Worm (Caenorhabditis elegans) whole organism, L4 larva: ENCODE results near the gene clec-139.
A peak's percentile ranks its signal among the peaks of the same experiment; 100 is the strongest.

Experiments
- D1046.2 ChIP-seq: fragments of 200-800 bp; sonication (Bioruptor generic); IDR thresholded peaks from 2 replicates; pipeline ENCODE4 v1.3.6; 2022; ENCODE audit warnings: missing genetic modification characterization, missing compliant biosample characterization
- F49E8.2 ChIP-seq: sonication (generic microtip); optimal IDR thresholded peaks from 2 replicates; lab custom pipeline; 2016; ENCODE audit warnings: missing compliant biosample characterization, mild to moderate bottlenecking, missing genetic modification characterization, borderline replicate concordance
- Y48G9A.11 ChIP-seq: fragments of 200-800 bp; sonication (Bioruptor generic); IDR thresholded peaks from 2 replicates; pipeline ENCODE4 v1.3.6; 2022; ENCODE audit warnings: missing genetic modification reagents, missing genetic modification characterization, missing compliant biosample characterization
- Y5F2A.4 ChIP-seq: fragments of 200-800 bp; sonication (Bioruptor generic); optimal IDR thresholded peaks from 2 replicates; lab custom pipeline; 2018; ENCODE audit warnings: mild to moderate bottlenecking, missing genetic modification characterization, missing compliant biosample characterization
- ZK337.2 ChIP-seq: fragments of 200-800 bp; sonication (Bioruptor generic); IDR thresholded peaks from 2 replicates; pipeline ENCODE4 v1.3.6; 2022; ENCODE audit warnings: missing genetic modification reagents, missing genetic modification characterization, missing compliant biosample characterization
- ama-1 ChIP-seq: fragments of 150-350 bp; optimal IDR thresholded peaks from 2 replicates; lab custom pipeline; 2014; ENCODE audit warnings: inconsistent platforms, mixed read lengths
- arid-1 ChIP-seq: fragments of 200-800 bp; sonication (Bioruptor generic); conservative IDR thresholded peaks from 2 replicates; pipeline ENCODE4 v1.3.6; 2022; ENCODE audit warnings: missing genetic modification reagents, missing genetic modification characterization, missing compliant biosample characterization
- attf-4 ChIP-seq: sonication (generic microtip); optimal IDR thresholded peaks from 3 replicates; lab custom pipeline; 2017; ENCODE audit warnings: missing biosample characterization, missing genetic modification characterization
- ceh-20 ChIP-seq: fragments of 200-800 bp; sonication (Bioruptor generic); IDR thresholded peaks from 2 replicates; pipeline ENCODE4 v1.3.6; 2022; ENCODE audit warnings: missing genetic modification reagents, missing genetic modification characterization, missing compliant biosample characterization
- ceh-28 ChIP-seq: fragments of 150-350 bp; optimal IDR thresholded peaks from 2 replicates; lab custom pipeline; 2014; ENCODE audit warnings: missing biosample characterization, missing genetic modification reagents, missing genetic modification characterization
- ceh-44 ChIP-seq: fragments of 200-800 bp; sonication (Bioruptor generic); IDR thresholded peaks from 2 replicates; pipeline ENCODE4 v1.3.6; 2022; ENCODE audit warnings: missing genetic modification reagents, missing genetic modification characterization, missing compliant biosample characterization
- ceh-62 ChIP-seq: sonication (generic microtip); optimal IDR thresholded peaks from 2 replicates; lab custom pipeline; 2017; ENCODE audit warnings: missing biosample characterization, missing genetic modification characterization
- ctbp-1 ChIP-seq: fragments of 200-800 bp; sonication (Bioruptor generic); IDR thresholded peaks from 2 replicates; pipeline ENCODE4 v1.3.6; 2022; ENCODE audit warnings: missing genetic modification reagents, missing genetic modification characterization, missing compliant biosample characterization
- daf-16 ChIP-seq, 3 experiments: sonication (generic microtip); optimal IDR thresholded peaks; 2 replicates each; lab custom pipeline; 2016 to 2017; ENCODE audit warnings: missing genetic modification characterization in 3 of 3, missing genetic modification reagents in 3 of 3, mild to moderate bottlenecking in 2 of 3, missing compliant biosample characterization in 2 of 3, missing biosample characterization in 1 of 3, moderate library complexity in 1 of 3
- daf-8 ChIP-seq: fragments of 200-800 bp; sonication (Bioruptor generic); IDR thresholded peaks from 2 replicates; pipeline ENCODE4 v1.3.6; 2022; ENCODE audit warnings: missing genetic modification characterization, missing compliant biosample characterization
- dve-1 ChIP-seq: sonication (generic microtip); optimal IDR thresholded peaks from 2 replicates; lab custom pipeline; 2017; ENCODE audit warnings: antibody characterized with exemption, mild to moderate bottlenecking, missing genetic modification characterization, missing compliant biosample characterization; ENCODE audit not compliant: insufficient read depth
- egl-27 ChIP-seq: sonication (generic microtip); optimal IDR thresholded peaks from 3 replicates; lab custom pipeline; 2017; ENCODE audit warnings: missing biosample characterization, missing genetic modification reagents, missing genetic modification characterization
- egl-43 ChIP-seq: fragments of 200-800 bp; sonication (Bioruptor generic); IDR thresholded peaks from 2 replicates; pipeline ENCODE4 v1.3.6; 2022; ENCODE audit warnings: missing genetic modification reagents, missing genetic modification characterization, missing compliant biosample characterization
- fos-1 ChIP-seq: fragments of 150-350 bp; optimal IDR thresholded peaks from 2 replicates; lab custom pipeline; 2014; ENCODE audit warnings: missing biosample characterization, missing genetic modification characterization
- hlh-11 ChIP-seq: fragments of 200-800 bp; sonication (Bioruptor generic); optimal IDR thresholded peaks from 2 replicates; lab custom pipeline; 2018; ENCODE audit warnings: mild to moderate bottlenecking, missing genetic modification characterization, missing compliant biosample characterization
- jun-1 ChIP-seq: fragments of 150-350 bp; optimal IDR thresholded peaks from 2 replicates; lab custom pipeline; 2014; ENCODE audit warnings: missing biosample characterization, missing genetic modification reagents, missing genetic modification characterization
- lim-7 ChIP-seq: fragments of 200-800 bp; sonication (Bioruptor generic); IDR thresholded peaks from 2 replicates; pipeline ENCODE4 v1.3.6; 2022; ENCODE audit warnings: missing genetic modification characterization, missing compliant biosample characterization
- lin-1 ChIP-seq: fragments of 200-800 bp; sonication (Bioruptor generic); IDR thresholded peaks from 2 replicates; pipeline ENCODE4 v1.3.6; 2022; ENCODE audit warnings: missing genetic modification reagents, missing genetic modification characterization, missing compliant biosample characterization
- lin-15B ChIP-seq: fragments of 150-350 bp; sonication (generic microtip); optimal IDR thresholded peaks from 3 replicates; lab custom pipeline; 2014; ENCODE audit warnings: missing biosample characterization, missing genetic modification characterization
- lin-38 ChIP-seq: fragments of 200-800 bp; sonication (Bioruptor generic); IDR thresholded peaks from 2 replicates; pipeline ENCODE4 v1.3.6; 2022; ENCODE audit warnings: missing genetic modification reagents, missing genetic modification characterization, missing compliant biosample characterization
- lir-3 ChIP-seq: sonication (generic microtip); optimal IDR thresholded peaks from 2 replicates; lab custom pipeline; 2016; ENCODE audit warnings: mild to moderate bottlenecking, missing genetic modification characterization, missing compliant biosample characterization
- mdl-1 ChIP-seq, 2 experiments: fragments of 150-350 bp in 1 of 2; sonication (generic microtip) in 1 of 2; optimal IDR thresholded peaks; 2 replicates each; lab custom pipeline; 2014 to 2017; ENCODE audit warnings: missing biosample characterization in 2 of 2, missing genetic modification characterization in 2 of 2
- mdt-29 ChIP-seq: fragments of 200-800 bp; sonication (Bioruptor generic); IDR thresholded peaks from 2 replicates; pipeline ENCODE4 v1.3.6; 2022; ENCODE audit warnings: missing genetic modification reagents, missing genetic modification characterization, missing compliant biosample characterization
- mxl-3 ChIP-seq: fragments of 200-800 bp; sonication (Bioruptor generic); optimal IDR thresholded peaks from 2 replicates; lab custom pipeline; 2018; ENCODE audit warnings: mild to moderate bottlenecking, missing genetic modification characterization, missing compliant biosample characterization
- nhr-11 ChIP-seq: fragments of 150-350 bp; optimal IDR thresholded peaks from 2 replicates; lab custom pipeline; 2014; ENCODE audit warnings: missing biosample characterization, missing genetic modification characterization
- nhr-111 ChIP-seq: fragments of 200-800 bp; sonication (Bioruptor generic); optimal IDR thresholded peaks from 2 replicates; lab custom pipeline; 2018; ENCODE audit warnings: mild to moderate bottlenecking, missing genetic modification characterization, missing compliant biosample characterization
- nhr-237 ChIP-seq: sonication (generic microtip); optimal IDR thresholded peaks from 2 replicates; lab custom pipeline; 2017; ENCODE audit warnings: missing biosample characterization, missing genetic modification characterization
- nhr-25 ChIP-seq: sonication (generic microtip); optimal IDR thresholded peaks from 2 replicates; lab custom pipeline; 2017; ENCODE audit warnings: missing genetic modification characterization, mild to moderate bottlenecking, missing compliant biosample characterization, antibody characterized with exemption, moderate library complexity, borderline replicate concordance; ENCODE audit not compliant: insufficient read depth
- nhr-42 ChIP-seq: fragments of 200-800 bp; sonication (Bioruptor generic); IDR thresholded peaks from 2 replicates; pipeline ENCODE4 v1.3.6; 2022; ENCODE audit warnings: missing genetic modification characterization, missing compliant biosample characterization
- nhr-6 ChIP-seq: fragments of 150-350 bp; optimal IDR thresholded peaks from 2 replicates; lab custom pipeline; 2014; ENCODE audit warnings: missing biosample characterization, missing genetic modification characterization
- nhr-76 ChIP-seq: fragments of 150-350 bp; optimal IDR thresholded peaks from 2 replicates; lab custom pipeline; 2014; ENCODE audit warnings: missing biosample characterization, missing genetic modification characterization
- nhr-77 ChIP-seq: fragments of 150-350 bp; optimal IDR thresholded peaks from 2 replicates; lab custom pipeline; 2014; ENCODE audit warnings: missing biosample characterization, missing genetic modification characterization
- pqm-1 ChIP-seq: sonication (generic microtip); optimal IDR thresholded peaks from 2 replicates; lab custom pipeline; 2017; ENCODE audit warnings: missing biosample characterization, missing genetic modification characterization
- saeg-2 ChIP-seq: fragments of 200-800 bp; sonication (Bioruptor generic); IDR thresholded peaks from 2 replicates; pipeline ENCODE4 v1.3.6; 2022; ENCODE audit warnings: missing genetic modification reagents, missing genetic modification characterization, missing compliant biosample characterization
- sdz-12 ChIP-seq: fragments of 200-800 bp; sonication (Bioruptor generic); optimal IDR thresholded peaks from 2 replicates; lab custom pipeline; 2018; ENCODE audit warnings: mild to moderate bottlenecking, missing genetic modification characterization, missing compliant biosample characterization
- set-16 ChIP-seq: fragments of 200-800 bp; sonication (Bioruptor generic); IDR thresholded peaks from 2 replicates; pipeline ENCODE4 v1.3.6; 2022; ENCODE audit warnings: missing genetic modification reagents, missing genetic modification characterization, missing compliant biosample characterization
- skn-1 ChIP-seq: fragments of 150-350 bp; optimal IDR thresholded peaks from 2 replicates; lab custom pipeline; 2014; ENCODE audit warnings: missing biosample characterization, missing genetic modification characterization
- snpc-4 ChIP-seq: fragments of 150-350 bp; optimal IDR thresholded peaks from 2 replicates; lab custom pipeline; 2014; ENCODE audit warnings: missing biosample characterization, missing genetic modification characterization
- spr-1 ChIP-seq: sonication (generic microtip); optimal IDR thresholded peaks from 2 replicates; lab custom pipeline; 2016; ENCODE audit warnings: mild to moderate bottlenecking, missing genetic modification characterization, missing compliant biosample characterization
- unc-130 ChIP-seq: sonication (generic microtip); optimal IDR thresholded peaks from 2 replicates; lab custom pipeline; 2016; ENCODE audit warnings: missing genetic modification reagents, missing genetic modification characterization, missing compliant biosample characterization
- unc-39 ChIP-seq: sonication (generic microtip); optimal IDR thresholded peaks from 2 replicates; lab custom pipeline; 2017; ENCODE audit warnings: missing biosample characterization, missing genetic modification characterization
- unc-62 ChIP-seq, 3 experiments: fragments of 150-350 bp in 1 of 3; sonication (generic microtip); optimal IDR thresholded peaks in 2 of 3; peaks in 1 of 3; 1 replicate in 1 of 3; 2 replicates in 2 of 3; lab custom pipeline; 2014 to 2017; ENCODE audit warnings: missing biosample characterization in 3 of 3, missing genetic modification characterization in 3 of 3, missing genetic modification reagents in 3 of 3, missing genotype in 1 of 3
- zag-1 ChIP-seq: fragments of 150-350 bp; optimal IDR thresholded peaks from 2 replicates; lab custom pipeline; 2014; ENCODE audit warnings: missing biosample characterization, missing genetic modification characterization
- zfp-2 ChIP-seq: sonication (generic microtip); optimal IDR thresholded peaks from 2 replicates; lab custom pipeline; 2016; ENCODE audit warnings: mild to moderate bottlenecking, missing genetic modification characterization, missing compliant biosample characterization
- zip-11 ChIP-seq: fragments of 200-800 bp; sonication (Bioruptor generic); IDR thresholded peaks from 2 replicates; pipeline ENCODE4 v1.3.6; 2022; ENCODE audit warnings: missing genetic modification characterization, missing compliant biosample characterization
- zip-2 ChIP-seq: fragments of 150-350 bp; optimal IDR thresholded peaks from 2 replicates; lab custom pipeline; 2014; ENCODE audit warnings: missing biosample characterization, missing genetic modification characterization
- ztf-11 ChIP-seq: fragments of 150-350 bp; optimal IDR thresholded peaks from 2 replicates; lab custom pipeline; 2014; ENCODE audit warnings: missing biosample characterization, missing genetic modification characterization
- ztf-7 ChIP-seq: fragments of 150-350 bp; optimal IDR thresholded peaks from 2 replicates; lab custom pipeline; 2014; ENCODE audit warnings: missing biosample characterization, missing genetic modification characterization

clec-139 gene

DNA sequence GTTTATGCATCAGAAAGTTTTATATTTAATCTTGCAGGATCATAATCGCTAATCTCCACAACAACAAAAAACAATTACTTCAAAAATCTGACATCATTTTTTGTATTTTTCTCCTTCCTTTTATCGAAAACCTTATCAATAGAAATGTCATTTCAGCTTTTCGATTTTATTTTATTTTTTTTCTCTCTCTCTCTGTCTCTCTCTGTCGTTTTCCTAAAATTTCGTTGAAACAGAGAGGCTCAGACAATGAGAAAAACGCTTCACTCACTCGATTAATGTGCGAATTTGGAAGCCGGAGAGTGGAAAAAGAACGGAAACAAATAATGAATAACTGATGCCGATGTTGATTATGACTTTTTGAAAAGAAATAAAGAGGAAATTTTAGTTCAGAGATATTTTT is 17.4 kb downstream of the clec-139 start (continued):
- TF ChIP-seq lin-1 (GFP tag; lab: Robert Waterston, UW), result no peak
- TF ChIP-seq nhr-111, result no peak
- TF ChIP-seq nhr-6 (tag; lab: Kevin White, UChicago), result peak; percentile 7
- no peak for TF ChIP-seq zag-1 (tag; lab: Kevin White, UChicago)
- no peak for TF ChIP-seq lin-38 (GFP tag; lab: Robert Waterston, UW)
- TF ChIP-seq ZK337.2 (GFP tag; lab: Robert Waterston, UW), result no peak
- TF ChIP-seq daf-8 (GFP tag; lab: Robert Waterston, UW), result no peak
- no peak for TF ChIP-seq ztf-7
- TF ChIP-seq zip-2, result no peak
- peak; percentile 83 for TF ChIP-seq dve-1 (tag; lab: Kevin White, UChicago)
- no peak for TF ChIP-seq Y5F2A.4 (GFP tag; lab: Kevin White, UChicago)
- no peak for TF ChIP-seq lin-15B (tag; lab: Kevin White, UChicago)
- TF ChIP-seq skn-1 (tag; lab: Kevin White, UChicago), result no peak
- peak; percentile 64 for TF ChIP-seq hlh-11 (tag; lab: Kevin White, UChicago)
- TF ChIP-seq egl-43 (GFP tag; lab: Robert Waterston, UW), result no peak
- no peak for TF ChIP-seq saeg-2 (GFP tag; lab: Robert Waterston, UW)
- peak in 1 of 2 experiments; percentile 61 for TF ChIP-seq unc-62 (GFP tag; optimal IDR thresholded peaks at IDR 0.05 in 1 of 2; lab: Kevin White, UChicago)
- TF ChIP-seq unc-62 (tag; optimal IDR thresholded peaks at IDR 0.05; lab: Kevin White, UChicago), result no peak
- TF ChIP-seq attf-4 (tag; lab: Kevin White, UChicago), result no peak
- TF ChIP-seq spr-1 (tag; lab: Kevin White, UChicago), result no peak
- no peak for TF ChIP-seq lim-7 (GFP tag; lab: Robert Waterston, UW)
- TF ChIP-seq egl-27 (tag; lab: Kevin White, UChicago), result no peak
- TF ChIP-seq ztf-11 (tag; lab: Kevin White, UChicago), result no peak
- no peak for TF ChIP-seq fos-1 (tag; lab: Kevin White, UChicago)
- no peak for TF ChIP-seq zfp-2 (tag; lab: Kevin White, UChicago)
- TF ChIP-seq snpc-4 (tag; lab: Kevin White, UChicago), result no peak
- no peak for TF ChIP-seq D1046.2 (GFP tag; lab: Robert Waterston, UW)
- no peak for TF ChIP-seq sdz-12
- TF ChIP-seq zip-11 (GFP tag; lab: Robert Waterston, UW), result no peak
- TF ChIP-seq unc-130 (GFP tag; lab: Kevin White, UChicago), result no peak
- no peak for TF ChIP-seq ceh-28 (tag; lab: Kevin White, UChicago)
- no peak for TF ChIP-seq ceh-20
- TF ChIP-seq nhr-76 (tag; lab: Kevin White, UChicago), result no peak
- TF ChIP-seq mxl-3 (GFP tag; lab: Kevin White, UChicago), result no peak
- TF ChIP-seq ceh-44 (GFP tag; lab: Robert Waterston, UW), result no peak
- TF ChIP-seq nhr-25 (tag; lab: Kevin White, UChicago), result no peak
- TF ChIP-seq mdl-1 (tag; optimal IDR thresholded peaks at IDR 0.05; lab: Kevin White, UChicago), result no peak
- no peak for TF ChIP-seq ceh-62 (tag; lab: Kevin White, UChicago)
- no peak for TF ChIP-seq ama-1 (lab: Kevin White, UChicago)
- no peak for TF ChIP-seq nhr-11
- TF ChIP-seq ctbp-1 (GFP tag; lab: Robert Waterston, UW), result no peak
- TF ChIP-seq Y48G9A.11, result no peak
- no peak for TF ChIP-seq unc-39 (tag; lab: Kevin White, UChicago)
- no peak for TF ChIP-seq nhr-42 (GFP tag; lab: Robert Waterston, UW)
- TF ChIP-seq set-16 (GFP tag; lab: Robert Waterston, UW), result no peak
- TF ChIP-seq lir-3, result no peak
- no peak for TF ChIP-seq jun-1 (tag; lab: Kevin White, UChicago)
- TF ChIP-seq daf-16 (GFP tag; optimal IDR thresholded peaks at IDR 0.05; lab: Kevin White, UChicago), result no peak
- TF ChIP-seq daf-16 (tag; optimal IDR thresholded peaks at IDR 0.05; lab: Kevin White, UChicago), result peak; percentile 95
- peak; percentile 55 for TF ChIP-seq pqm-1 (tag; lab: Kevin White, UChicago)
- no peak for TF ChIP-seq mdt-29 (GFP tag; lab: Robert Waterston, UW)
- no peak for TF ChIP-seq arid-1
- TF ChIP-seq F49E8.2 (tag; lab: Kevin White, UChicago), result no peak
- TF ChIP-seq nhr-237 (tag; lab: Kevin White, UChicago), result no peak
- peak; percentile 83 for TF ChIP-seq nhr-77 (tag; lab: Kevin White, UChicago)
